Worm (Caenorhabditis elegans) whole organism, L2 larva: Measurements from ENCODE around the gene tmem-218.

Experiments
- alr-1 ChIP-seq: fragments of 150-350 bp; optimal IDR thresholded peaks from 2 replicates; lab custom pipeline; 2014; ENCODE audit warnings: missing biosample characterization, missing genetic modification characterization
- aly-2 ChIP-seq: fragments of 150-350 bp; optimal IDR thresholded peaks from 2 replicates; lab custom pipeline; 2014; ENCODE audit warnings: missing biosample characterization, missing genetic modification characterization
- ama-1 ChIP-seq: fragments of 150-350 bp; optimal IDR thresholded peaks from 2 replicates; lab custom pipeline; 2018; ENCODE audit warnings: inconsistent platforms
- fos-1 ChIP-seq: fragments of 150-350 bp; optimal IDR thresholded peaks from 2 replicates; lab custom pipeline; 2014; ENCODE audit warnings: missing biosample characterization, missing genetic modification characterization
- lin-39 ChIP-seq: fragments of 150-350 bp; optimal IDR thresholded peaks from 2 replicates; lab custom pipeline; 2014; ENCODE audit warnings: missing biosample characterization, missing genetic modification reagents, missing genetic modification characterization
- nhr-12 ChIP-seq: fragments of 150-350 bp; optimal IDR thresholded peaks from 2 replicates; lab custom pipeline; 2014; ENCODE audit warnings: missing biosample characterization, missing genetic modification characterization
- nhr-23 ChIP-seq: fragments of 150-350 bp; optimal IDR thresholded peaks from 2 replicates; lab custom pipeline; 2014; ENCODE audit warnings: missing biosample characterization, missing genetic modification reagents, missing genetic modification characterization
- nhr-237 ChIP-seq: fragments of 150-350 bp; optimal IDR thresholded peaks from 2 replicates; lab custom pipeline; 2014; ENCODE audit warnings: missing biosample characterization, missing genetic modification characterization
- ztf-11 ChIP-seq: sonication (generic microtip); optimal IDR thresholded peaks from 2 replicates; lab custom pipeline; 2017; ENCODE audit warnings: missing biosample characterization, missing genetic modification characterization

ce11 chrX:17670379-17671077 lies 21.0 kb downstream of the tmem-218 start, which contains the start of gene T23E7.2:
- TF ChIP-seq nhr-23 (no peak), nhr-237 (tag; lab: Kevin White, UChicago) (no peak), ama-1 (no peak), alr-1 (tag; lab: Kevin White, UChicago) (no peak), lin-39 (tag; lab: Kevin White, UChicago) (no peak), fos-1 (tag; lab: Kevin White, UChicago) (no peak), aly-2 (tag; lab: Kevin White, UChicago) (no peak), nhr-12 (no peak), ztf-11 (tag; lab: Kevin White, UChicago) (no peak)
